Fruit fly (Drosophila melanogaster): ENCODE results near the gene CG14720.

DNA sequence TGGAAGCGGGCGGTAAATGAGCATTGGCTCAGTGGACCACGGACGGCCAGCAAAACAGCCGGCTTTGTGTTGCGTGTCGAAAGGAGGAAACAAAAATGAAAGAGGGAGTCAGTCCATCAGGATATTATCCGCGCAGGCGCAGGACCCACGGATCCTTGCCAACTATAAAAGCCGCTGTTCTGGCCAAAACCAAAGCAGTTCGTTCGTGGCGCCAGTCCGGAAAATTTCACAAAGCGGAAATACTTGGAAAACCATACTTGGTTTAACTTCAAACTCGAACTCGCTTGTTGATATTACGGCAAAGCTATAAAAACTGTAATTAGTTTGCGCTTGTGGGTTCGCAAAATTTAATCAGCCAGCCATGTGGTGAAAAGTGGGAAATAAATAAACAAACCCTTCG, 10.1 kb downstream of the CG14720 start, which contains the start of gene CG12594:
- TF ChIP-seq h (optimal IDR thresholded peaks at IDR 0.05): no peak
- no peak for TF ChIP-seq ttk (optimal IDR thresholded peaks at IDR 0.05)
- TF ChIP-seq Sin3A (optimal IDR thresholded peaks at IDR 0.05): no peak
- no peak for TF ChIP-seq insv (optimal IDR thresholded peaks at IDR 0.05)
- no peak for TF ChIP-seq psq (optimal IDR thresholded peaks at IDR 0.05)
- no peak for TF ChIP-seq Myc (optimal IDR thresholded peaks at IDR 0.05)

Data from Kc167 (cell line).